Worm (Caenorhabditis elegans) whole organism, L4/young adult: ENCODE data around the gene pfk-1.2.

Experiments used
- W03F9.2 ChIP-seq: fragments of 150-350 bp; optimal IDR thresholded peaks from 2 replicates; lab custom pipeline; 2014; ENCODE audit warnings: missing biosample characterization, missing genetic modification characterization
- dao-5 ChIP-seq: sonication (generic microtip); optimal IDR thresholded peaks from 2 replicates; lab custom pipeline; 2016; ENCODE audit warnings: missing genotype, missing genetic modification characterization, moderate library complexity, missing compliant biosample characterization
- him-1 ChIP-seq: sonication (generic microtip); optimal IDR thresholded peaks from 2 replicates; lab custom pipeline; 2016; ENCODE audit warnings: missing genotype, missing genetic modification reagents, missing genetic modification characterization, missing compliant biosample characterization

pfk-1.2 gene

DNA sequence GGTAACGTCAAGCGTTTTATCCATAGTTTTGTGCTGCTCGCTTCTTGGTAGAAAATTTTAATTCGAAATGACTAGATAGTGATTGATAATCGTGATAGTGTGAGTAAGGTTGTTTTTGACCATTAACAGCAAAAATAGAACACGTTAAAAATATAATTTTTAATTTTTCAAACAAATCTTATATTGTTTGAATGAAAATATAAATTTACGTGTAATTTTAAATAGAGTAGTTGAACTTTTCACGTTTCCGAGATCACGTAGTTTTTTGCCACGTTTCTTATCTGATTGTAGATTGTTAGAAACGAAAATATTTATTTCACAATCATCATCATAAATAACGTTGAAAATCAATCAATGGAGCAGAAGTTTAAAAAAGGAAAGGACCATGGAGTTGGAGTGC lies at the start of gene pfk-1.2, which contains the start of gene C50F4.10:
Gene pfk-1.2 (plus strand): TSS at position 325 of the 400 bp plus-strand sequence.
Gene C50F4.10 (minus strand): TSS at position 101 of the 400 bp plus-strand sequence.
- TF ChIP-seq dao-5 (tag; lab: Kevin White, UChicago) (no peak), W03F9.2 (no peak), him-1 (tag; lab: Kevin White, UChicago) (no peak)

DNA sequence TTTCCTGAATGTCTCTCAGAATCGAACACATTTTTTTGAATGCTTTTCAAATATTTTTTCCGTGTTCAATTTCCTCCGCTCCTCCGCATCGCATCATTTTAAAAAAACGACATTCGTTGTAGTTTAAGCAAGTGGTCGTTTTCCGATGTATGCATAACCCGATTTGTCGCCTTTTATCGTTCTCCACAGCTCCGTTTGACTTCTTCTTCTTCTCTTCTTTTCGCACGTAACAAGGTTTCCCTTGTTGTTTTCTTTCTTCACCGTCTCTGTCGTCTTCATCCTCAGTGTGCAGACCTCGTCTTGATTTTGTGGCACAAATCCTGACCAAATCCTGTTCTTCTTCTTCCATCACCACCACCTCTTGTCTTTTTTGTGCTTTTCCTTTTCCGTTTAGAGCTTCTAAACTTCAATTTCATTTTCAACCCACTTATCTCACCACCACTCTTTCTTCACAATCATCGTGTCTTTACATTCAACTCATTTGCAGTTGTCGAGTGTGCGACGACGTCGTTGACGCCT lies 47.8 kb upstream of the pfk-1.2 start, which contains the start of gene K06A4.2:
Gene K06A4.2 (plus strand): TSS at position 469 of the 519 bp plus-strand sequence.
- TF ChIP-seq W03F9.2 (no peak), him-1 (tag; lab: Kevin White, UChicago) (no peak), dao-5 (tag; lab: Kevin White, UChicago) (no peak)

DNA sequence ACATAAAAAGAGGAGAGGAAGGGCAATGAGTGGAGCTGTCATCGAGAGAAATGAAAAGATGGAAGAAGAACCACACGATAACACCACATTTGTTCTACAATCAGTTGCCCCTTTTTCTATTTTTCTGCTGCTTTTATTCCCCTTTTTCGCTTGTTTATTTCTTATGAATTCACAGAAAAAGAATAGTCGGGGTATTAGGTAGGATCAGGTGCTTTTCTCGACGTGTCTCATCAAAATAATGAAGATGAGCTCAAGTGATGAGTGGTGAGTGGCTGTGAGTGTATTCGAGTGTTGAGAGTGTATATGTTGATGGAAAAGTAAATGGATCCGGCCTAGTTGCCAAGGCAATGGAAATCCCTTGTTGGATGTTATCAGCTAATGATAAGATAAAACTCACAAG lies 46.1 kb upstream of the pfk-1.2 start:
- TF ChIP-seq W03F9.2 (no peak), him-1 (tag; lab: Kevin White, UChicago) (no peak), dao-5 (tag; lab: Kevin White, UChicago) (no peak)

DNA sequence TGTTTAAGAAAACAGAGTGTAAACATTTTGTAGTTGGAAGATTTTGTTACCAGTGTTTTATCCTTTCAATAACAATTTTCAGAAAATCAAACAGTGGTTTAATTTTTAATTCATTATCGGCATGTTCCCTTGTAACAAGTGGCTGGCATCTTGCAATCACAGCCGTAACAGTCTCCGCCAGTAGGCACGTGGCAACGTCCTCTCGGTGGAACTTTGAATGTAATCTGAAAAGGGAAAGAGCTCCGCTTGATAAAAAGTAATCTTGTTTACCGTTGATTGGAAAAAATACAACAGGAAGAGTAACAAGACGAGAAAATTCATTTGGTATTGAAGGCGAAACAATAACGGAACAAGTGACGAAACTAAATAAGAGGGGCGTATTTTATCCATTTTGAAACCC lies 42.2 kb upstream of the pfk-1.2 start, which contains the start of gene K06A4.10:
Gene K06A4.10 (minus strand): TSS at position 390 of the 400 bp plus-strand sequence.
- TF ChIP-seq him-1 (tag; lab: Kevin White, UChicago): no peak
- no peak for TF ChIP-seq dao-5 (tag; lab: Kevin White, UChicago)
- TF ChIP-seq W03F9.2: no peak

DNA sequence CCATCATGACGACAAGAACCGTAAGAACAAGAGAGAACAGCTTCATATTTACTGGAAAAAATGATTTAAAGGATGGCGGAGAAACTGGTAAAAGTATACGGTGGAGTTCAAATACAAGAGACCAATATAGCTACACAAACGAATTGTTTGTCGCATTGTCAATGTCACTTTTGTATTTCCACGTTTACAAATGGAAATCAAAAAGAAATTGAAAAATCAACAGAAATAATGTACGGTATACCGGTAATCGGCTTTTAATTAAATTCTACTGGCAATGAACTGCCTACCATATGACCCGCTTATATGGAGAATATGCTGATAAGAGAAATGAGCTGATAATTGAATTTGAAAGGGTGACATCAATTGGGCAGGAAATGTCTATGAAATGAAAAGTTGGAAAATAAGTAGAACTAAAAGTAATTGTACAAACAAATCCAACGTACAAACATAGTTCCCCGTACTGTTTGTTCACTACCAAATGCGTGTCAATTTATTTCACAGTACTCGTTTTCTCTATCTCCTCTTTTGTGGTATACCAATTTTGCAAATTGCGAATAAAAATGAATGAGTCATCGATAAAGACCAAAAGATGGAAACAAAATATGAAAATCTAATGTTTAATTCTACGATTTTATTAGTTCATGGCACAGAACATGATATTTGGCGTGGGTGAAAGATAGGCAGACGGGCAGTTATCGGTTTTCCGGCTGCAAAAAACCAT lies 40.0 kb upstream of the pfk-1.2 start, which contains the start of gene K06A4.7:
Gene K06A4.7 (minus strand): TSS at position 51 of the 721 bp plus-strand sequence.
- TF ChIP-seq W03F9.2 (no peak), him-1 (tag; lab: Kevin White, UChicago) (no peak), dao-5 (tag; lab: Kevin White, UChicago) (no peak)

DNA sequence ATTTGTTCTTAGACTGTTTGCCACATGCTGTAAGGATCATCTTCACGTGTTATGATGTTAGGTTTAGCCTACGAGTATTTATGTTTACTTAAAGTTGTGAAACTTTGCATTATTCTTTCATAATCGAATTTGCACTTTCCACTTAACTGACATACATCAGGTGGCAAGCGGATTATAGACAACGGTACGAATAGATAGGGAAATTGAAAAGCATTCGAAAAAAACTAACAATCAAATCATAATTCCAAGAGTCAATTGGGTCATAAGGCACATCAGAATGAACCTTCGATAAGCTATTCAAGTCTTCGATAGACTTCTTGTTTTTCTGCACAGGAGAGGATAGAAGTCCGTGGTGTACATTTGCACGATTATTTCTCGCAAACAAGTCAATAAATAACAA lies 39.1 kb upstream of the pfk-1.2 start:
- TF ChIP-seq W03F9.2: no peak
- TF ChIP-seq dao-5 (tag; lab: Kevin White, UChicago): no peak
- no peak for TF ChIP-seq him-1 (tag; lab: Kevin White, UChicago)

DNA sequence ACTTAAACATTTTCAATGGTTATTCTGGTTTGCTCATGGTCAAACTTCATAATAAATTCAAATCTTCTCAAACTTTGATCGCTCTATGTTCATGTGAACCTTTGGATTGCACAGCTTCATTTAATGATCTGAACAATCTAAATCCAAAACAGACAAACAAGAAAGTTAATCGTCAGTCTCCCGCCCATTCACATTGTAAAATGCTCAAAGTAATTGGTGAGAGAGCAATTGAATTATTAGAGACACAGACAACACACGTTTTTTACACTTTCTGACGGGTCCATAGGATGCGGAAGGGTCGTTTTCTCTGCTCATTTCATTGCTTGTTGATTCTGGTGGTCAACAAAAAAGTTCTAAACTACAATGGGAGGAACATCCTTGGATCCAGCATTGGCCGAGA lies 34.9 kb upstream of the pfk-1.2 start, which contains the start of gene gsnl-1:
Gene gsnl-1 (plus strand): TSS at position 301 of the 400 bp plus-strand sequence.
- TF ChIP-seq W03F9.2: no peak
- TF ChIP-seq him-1 (tag; lab: Kevin White, UChicago): no peak

DNA sequence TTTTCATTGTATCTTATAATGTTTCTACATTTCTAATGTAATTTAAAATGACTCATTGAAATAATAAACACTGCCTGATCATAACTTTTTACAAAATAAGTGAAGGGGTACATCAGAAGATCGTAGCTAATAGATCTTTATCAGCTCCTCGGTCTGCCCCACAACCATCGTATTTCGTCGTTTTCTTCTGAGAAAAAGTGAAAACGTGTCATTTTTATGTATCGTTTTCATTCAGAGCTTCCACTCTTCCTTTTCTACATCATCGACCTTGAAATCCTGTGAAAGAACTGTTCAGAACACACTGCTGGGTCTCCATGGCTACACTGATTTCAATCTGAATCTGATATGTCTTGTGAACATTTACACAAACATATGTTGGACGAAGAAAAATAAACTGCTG lies 32.3 kb upstream of the pfk-1.2 start:
- TF ChIP-seq him-1 (tag; lab: Kevin White, UChicago) (no peak), W03F9.2 (no peak), dao-5 (tag; lab: Kevin White, UChicago) (no peak)

DNA sequence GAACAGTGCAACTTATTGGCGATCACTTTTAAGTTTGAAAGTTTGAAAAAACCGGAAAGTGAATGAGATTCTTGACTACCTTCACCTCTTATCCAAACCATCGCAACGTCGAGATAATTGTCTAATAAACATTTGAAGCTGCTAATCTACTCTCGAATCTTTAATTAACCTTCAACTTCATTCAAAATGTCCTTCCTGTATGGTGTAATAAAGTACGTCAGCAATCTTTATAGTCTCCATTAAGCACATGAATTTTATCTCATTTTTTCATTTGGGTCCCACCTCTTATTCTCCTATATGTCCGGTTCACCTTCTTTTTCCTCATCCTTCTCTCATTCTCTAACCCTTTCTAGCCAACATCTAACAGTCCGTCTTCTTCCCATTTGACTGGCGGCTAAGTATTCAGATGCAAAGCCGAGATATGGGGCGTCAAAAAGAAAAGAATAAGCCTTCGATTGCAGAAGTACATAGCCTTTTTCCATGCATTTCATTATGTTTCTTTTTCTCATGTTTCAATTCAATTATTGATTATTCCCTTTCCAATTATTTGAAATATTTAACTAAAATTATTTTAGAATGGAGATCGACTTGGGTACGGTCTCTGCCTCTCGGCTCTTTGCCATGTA lies 30.7 kb upstream of the pfk-1.2 start, which contains the start of gene swt-5:
Gene swt-5 (plus strand): TSS at position 576 of the 626 bp plus-strand sequence.
- TF ChIP-seq dao-5 (tag; lab: Kevin White, UChicago) (no peak), him-1 (tag; lab: Kevin White, UChicago) (no peak), W03F9.2 (no peak)

DNA sequence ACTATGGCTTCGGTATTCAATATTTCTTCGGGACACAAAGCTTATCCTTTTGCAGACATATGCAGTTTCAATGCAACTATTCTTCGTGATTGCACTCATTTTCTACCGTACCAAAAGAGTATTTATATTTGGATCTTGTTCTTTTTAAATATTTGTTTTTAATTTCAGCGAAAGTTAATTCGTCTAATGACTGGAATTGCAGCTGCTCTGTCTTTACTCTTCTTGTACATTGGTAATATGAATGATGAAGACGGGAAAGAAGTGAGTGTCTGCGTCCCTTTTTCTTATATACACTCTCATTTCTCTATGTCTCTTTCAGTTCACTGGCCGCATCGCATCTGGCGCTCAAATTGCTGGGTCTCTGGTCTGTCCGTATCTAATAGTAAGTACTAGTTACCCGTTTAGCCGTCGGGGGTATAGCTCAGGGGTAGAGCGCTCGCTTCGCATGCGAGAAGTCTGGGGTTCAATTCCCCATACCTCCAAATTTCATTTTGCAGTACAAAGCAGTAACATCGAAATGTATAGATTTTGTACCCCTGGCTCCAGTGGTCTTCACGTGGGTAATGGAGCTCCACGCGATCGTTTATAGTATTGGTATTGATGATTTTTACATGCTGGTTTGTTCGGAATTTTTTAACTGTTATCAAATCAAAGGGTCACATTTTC lies 28.3 kb upstream of the pfk-1.2 start:
- TF ChIP-seq W03F9.2: peak; percentile 14
- peak; percentile 55 for TF ChIP-seq dao-5 (tag; lab: Kevin White, UChicago)
- peak; percentile 47 for TF ChIP-seq him-1 (tag; lab: Kevin White, UChicago)

DNA sequence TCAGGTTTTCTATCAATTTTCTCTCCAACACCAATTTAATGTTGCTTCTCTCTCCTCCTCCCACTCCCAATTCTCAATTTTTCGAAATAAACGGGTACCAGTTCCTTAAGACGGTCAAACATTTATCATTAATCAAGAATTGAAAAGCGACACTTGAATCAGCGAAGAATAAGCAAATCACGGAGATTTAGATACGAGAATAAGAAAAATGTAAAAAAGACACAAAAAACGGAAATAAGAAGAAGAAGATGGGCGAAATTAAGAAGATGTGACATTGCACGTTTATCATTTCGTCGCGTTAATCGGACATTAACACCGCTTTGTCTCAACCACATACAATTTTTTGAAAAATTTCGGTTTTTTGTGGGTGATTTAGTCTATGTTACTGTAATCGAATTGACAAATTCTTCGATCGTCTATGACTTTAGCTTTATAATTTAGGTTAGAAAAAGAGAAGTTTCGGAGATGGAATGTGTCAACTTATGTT lies 27.1 kb upstream of the pfk-1.2 start, which contains the start of gene haao-1:
Gene haao-1 (plus strand): TSS at position 437 of the 487 bp plus-strand sequence.
- no peak for TF ChIP-seq W03F9.2
- no peak for TF ChIP-seq him-1 (tag; lab: Kevin White, UChicago)
- TF ChIP-seq dao-5 (tag; lab: Kevin White, UChicago): no peak

DNA sequence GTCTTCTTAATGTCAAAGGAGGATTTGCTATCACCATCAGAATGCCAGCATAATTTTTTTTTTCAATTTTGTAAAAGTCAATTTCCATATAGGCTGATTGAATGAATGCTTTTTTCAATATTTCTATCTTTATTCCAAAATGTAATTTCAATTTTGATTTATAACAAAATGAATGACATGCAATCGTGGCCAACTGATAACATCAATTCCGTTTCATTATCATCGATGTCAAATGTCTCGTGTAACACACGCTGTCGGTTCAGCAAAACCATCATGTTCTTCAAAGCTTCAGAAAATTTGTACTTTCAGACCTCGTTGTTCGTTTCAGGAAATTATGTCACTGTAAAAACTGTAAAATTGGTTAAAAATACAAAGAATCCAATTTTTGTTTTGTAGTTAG lies 24.7 kb upstream of the pfk-1.2 start:
- no peak for TF ChIP-seq W03F9.2
- TF ChIP-seq him-1 (tag; lab: Kevin White, UChicago): no peak
- no peak for TF ChIP-seq dao-5 (tag; lab: Kevin White, UChicago)

DNA sequence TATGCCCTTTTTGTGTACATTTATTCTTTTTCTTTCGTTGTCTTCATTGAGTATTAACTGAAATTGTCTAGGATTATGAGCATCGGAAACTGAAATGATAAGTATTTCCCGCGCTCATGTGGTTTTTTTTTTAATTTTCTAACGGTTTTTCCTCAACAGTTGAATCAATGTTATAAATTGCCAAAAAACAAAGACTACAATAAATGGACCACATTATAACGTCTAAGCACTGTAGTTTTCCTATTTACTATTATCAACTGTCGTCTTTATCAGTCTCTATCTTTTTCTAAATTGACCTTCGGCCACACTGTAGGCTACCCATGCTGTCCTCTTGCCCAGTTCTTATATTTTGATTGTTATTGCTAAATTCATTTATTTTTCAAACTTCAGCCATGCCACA lies 23.9 kb upstream of the pfk-1.2 start, which contains the start of gene acs-14:
Gene acs-14 (plus strand): TSS at position 391 of the 400 bp plus-strand sequence.
- TF ChIP-seq dao-5 (tag; lab: Kevin White, UChicago) (no peak), W03F9.2 (no peak), him-1 (tag; lab: Kevin White, UChicago) (no peak)
